Worm (Caenorhabditis elegans) whole organism, L4/young adult: ENCODE results near the gene ZK228.4.
"Not testable (repeated sequence)": the region's sequence is repeated elsewhere in the genome, so short reads cannot be mapped to it uniquely, and the experiment has no call there.

Experiments used
- W03F9.2 ChIP-seq: fragments of 150-350 bp; optimal IDR thresholded peaks from 2 replicates; lab custom pipeline; 2014; ENCODE audit warnings: missing biosample characterization, missing genetic modification characterization
- dao-5 ChIP-seq: sonication (generic microtip); optimal IDR thresholded peaks from 2 replicates; lab custom pipeline; 2016; ENCODE audit warnings: missing genotype, missing genetic modification characterization, moderate library complexity, missing compliant biosample characterization
- him-1 ChIP-seq: sonication (generic microtip); optimal IDR thresholded peaks from 2 replicates; lab custom pipeline; 2016; ENCODE audit warnings: missing genotype, missing genetic modification reagents, missing genetic modification characterization, missing compliant biosample characterization

Gene ZK228.4

ce11 chrV:18462365-18462837 lies at the start of gene ZK228.4:
Gene ZK228.4, plus strand, starts transcription at chrV:18462787.
- no peak for TF ChIP-seq him-1 (tag; lab: Kevin White, UChicago)
- TF ChIP-seq dao-5 (tag; lab: Kevin White, UChicago), result no peak
- TF ChIP-seq W03F9.2, result no peak

ce11 chrV:18412887-18413286 lies 49.7 kb upstream of the ZK228.4 start, which contains the start of gene ZK262.2:
Gene ZK262.2, minus strand, starts transcription at chrV:18412987.
- TF ChIP-seq dao-5 (tag; lab: Kevin White, UChicago) (no peak), him-1 (tag; lab: Kevin White, UChicago) (no peak), W03F9.2 (no peak)

ce11 chrV:18414051-18414450 lies 48.5 kb upstream of the ZK228.4 start, which contains the start of gene txt-8:
Gene txt-8, plus strand, starts transcription at chrV:18414351.
- TF ChIP-seq him-1 (tag; lab: Kevin White, UChicago), result no peak
- no peak for TF ChIP-seq W03F9.2
- TF ChIP-seq dao-5 (tag; lab: Kevin White, UChicago), result no peak

ce11 chrV:18420797-18421196 lies 41.8 kb upstream of the ZK228.4 start, which contains the start of gene srj-26:
Gene srj-26, plus strand, starts transcription at chrV:18421097.
- TF ChIP-seq W03F9.2 (no peak), him-1 (tag; lab: Kevin White, UChicago) (no peak), dao-5 (tag; lab: Kevin White, UChicago) (no peak)

- TF ChIP-seq dao-5 (tag; lab: Kevin White, UChicago) (no peak), him-1 (tag; lab: Kevin White, UChicago) (no peak), W03F9.2 (no peak)
Observed at ce11 chrV:18424471-18424870, 38.1 kb upstream of the ZK228.4 start, which contains the start of gene ZK262.4. Gene ZK262.4, minus strand, starts transcription at chrV:18424571.

ce11 chrV:18425544-18425943 lies 37.0 kb upstream of the ZK228.4 start, which contains the start of gene ZK262.19:
Gene ZK262.19, minus strand, starts transcription at chrV:18425644.
- TF ChIP-seq him-1 (tag; lab: Kevin White, UChicago) (no peak), dao-5 (tag; lab: Kevin White, UChicago) (no peak), W03F9.2 (no peak)

ce11 chrV:18426280-18426679 lies 36.3 kb upstream of the ZK228.4 start, which contains the start of gene srw-83:
Gene srw-83, plus strand, starts transcription at chrV:18426580.
- TF ChIP-seq W03F9.2, result no peak
- no peak for TF ChIP-seq him-1 (tag; lab: Kevin White, UChicago)
- no peak for TF ChIP-seq dao-5 (tag; lab: Kevin White, UChicago)

- TF ChIP-seq W03F9.2, result no peak
Observed at ce11 chrV:18430826-18431225, 31.8 kb upstream of the ZK228.4 start.

- TF ChIP-seq him-1 (tag; lab: Kevin White, UChicago) (no peak), dao-5 (tag; lab: Kevin White, UChicago) (no peak)
Observed at ce11 chrV:18431450-18431849, 31.1 kb upstream of the ZK228.4 start, which contains the start of gene srw-82. Gene srw-82, plus strand, starts transcription at chrV:18431750.

ce11 chrV:18434961-18435360 lies 27.6 kb upstream of the ZK228.4 start, which contains the start of gene ZK262.20:
Gene ZK262.20, minus strand, starts transcription at chrV:18435061.
- TF ChIP-seq dao-5 (tag; lab: Kevin White, UChicago), result no peak
- no peak for TF ChIP-seq him-1 (tag; lab: Kevin White, UChicago)
- TF ChIP-seq W03F9.2, result no peak

- TF ChIP-seq W03F9.2 (no peak), him-1 (tag; lab: Kevin White, UChicago) (no peak), dao-5 (tag; lab: Kevin White, UChicago) (no peak)
Observed at ce11 chrV:18438081-18438480, 24.5 kb upstream of the ZK228.4 start, which contains the start of gene ZK262.8. Gene ZK262.8, plus strand, starts transcription at chrV:18438381.

- TF ChIP-seq dao-5 (tag; lab: Kevin White, UChicago); W03F9.2; him-1 (tag; lab: Kevin White, UChicago): not testable (repeated sequence)
Observed at ce11 chrV:18439469-18439868, 23.1 kb upstream of the ZK228.4 start, which contains the start of gene ZK262.9. Gene ZK262.9, plus strand, starts transcription at chrV:18439769.

- TF ChIP-seq dao-5 (tag; lab: Kevin White, UChicago), result no peak
- no peak for TF ChIP-seq him-1 (tag; lab: Kevin White, UChicago)
- no peak for TF ChIP-seq W03F9.2
Observed at ce11 chrV:18444118-18444517, 18.5 kb upstream of the ZK228.4 start, which contains the start of gene ZK228.1. Gene ZK228.1, plus strand, starts transcription at chrV:18444418.

- TF ChIP-seq dao-5 (tag; lab: Kevin White, UChicago) (no peak), him-1 (tag; lab: Kevin White, UChicago) (no peak), W03F9.2 (no peak)
Observed at ce11 chrV:18456574-18456973, 6.0 kb upstream of the ZK228.4 start, which contains the start of gene ZK228.10. Gene ZK228.10, plus strand, starts transcription at chrV:18456874.
